Worm (Caenorhabditis elegans): ENCODE results near the gene T09D3.3.

ce11 chrV:5303389-5303788 is 46.0 kb downstream of the T09D3.3 start, which contains the start of gene ncx-2:
- TF ChIP-seq elt-2 (tag; optimal IDR thresholded peaks at IDR 0.05) (no peak), pqm-1 (tag; optimal IDR thresholded peaks at IDR 0.05) (no peak), tbx-2 (tag; optimal IDR thresholded peaks at IDR 0.05) (no peak), unc-55 (GFP tag; optimal IDR thresholded peaks at IDR 0.05) (no peak), hlh-13 (GFP tag; optimal IDR thresholded peaks at IDR 0.05) (no peak), sox-2 (GFP tag; IDR thresholded peaks at IDR 0.05) (no peak), rnt-1 (tag; optimal IDR thresholded peaks at IDR 0.05) (no peak), pha-2 (tag; optimal IDR thresholded peaks at IDR 0.05) (no peak)
